Worm (Caenorhabditis elegans): ENCODE data around the gene C13A10.2.

Gene C13A10.2

ce11 chrII:1341416-1341815 lies 16.4 kb downstream of the C13A10.2 start:
- no peak for TF ChIP-seq sea-2 (GFP tag; IDR thresholded peaks at IDR 0.05)
- TF ChIP-seq hmg-20 (GFP tag; IDR thresholded peaks at IDR 0.05), result no peak
- TF ChIP-seq tlf-1 (GFP tag; optimal IDR thresholded peaks at IDR 0.05), result no peak
- no peak for TF ChIP-seq dpl-1 (GFP tag; optimal IDR thresholded peaks at IDR 0.05)
- no peak for TF ChIP-seq dox-1 (GFP tag; IDR thresholded peaks at IDR 0.05)
- TF ChIP-seq B0261.1 (tag; optimal IDR thresholded peaks at IDR 0.05), result no peak
- no peak for TF ChIP-seq ceh-91 (GFP tag; IDR thresholded peaks at IDR 0.05)
- no peak for TF ChIP-seq akir-1 (GFP tag; optimal IDR thresholded peaks at IDR 0.05)
- no peak for TF ChIP-seq bed-2 (GFP tag; IDR thresholded peaks at IDR 0.05)
- no peak for TF ChIP-seq K11D2.4 (GFP tag; IDR thresholded peaks at IDR 0.05)
- TF ChIP-seq F23B12.7 (tag; optimal IDR thresholded peaks at IDR 0.05; ENCODE audit: insufficient read depth), result no peak
- no peak for TF ChIP-seq egl-18 (GFP tag; IDR thresholded peaks at IDR 0.05)
- TF ChIP-seq ama-1 (optimal IDR thresholded peaks at IDR 0.05), result no peak
- TF ChIP-seq ama-1 (GFP tag; optimal IDR thresholded peaks at IDR 0.05), result no peak
- TF ChIP-seq attf-3 (GFP tag; conservative IDR thresholded peaks at IDR 0.05), result no peak
- no peak for TF ChIP-seq Y79H2A.3 (GFP tag; conservative IDR thresholded peaks at IDR 0.05)

- TF ChIP-seq rpc-1 (optimal IDR thresholded peaks at IDR 0.05), result no peak
- TF ChIP-seq rpc-1 (tag; optimal IDR thresholded peaks at IDR 0.05), result peak; percentile 7
- TF ChIP-seq nfya-2 (GFP tag; IDR thresholded peaks at IDR 0.05), result no peak
- no peak for TF ChIP-seq ztf-28 (GFP tag; IDR thresholded peaks at IDR 0.05)
- no peak for TF ChIP-seq hlh-12 (tag; optimal IDR thresholded peaks at IDR 0.05)
- TF ChIP-seq attf-3 (GFP tag; conservative IDR thresholded peaks at IDR 0.05), result no peak
- no peak for TF ChIP-seq pha-4 (tag; optimal IDR thresholded peaks at IDR 0.05)
- no peak for TF ChIP-seq snpc-3.4 (tag; optimal IDR thresholded peaks at IDR 0.05)
Measured at ce11 chrII:1340049-1340448, 17.8 kb downstream of the C13A10.2 start.

- TF ChIP-seq hsf-1 (GFP tag; IDR thresholded peaks at IDR 0.05) (no peak), ceh-40 (GFP tag; IDR thresholded peaks at IDR 0.05) (no peak), ztf-3 (GFP tag; optimal IDR thresholded peaks at IDR 0.05) (no peak), nfyb-1 (GFP tag; IDR thresholded peaks at IDR 0.05) (0 out of 2 replicates have a peak, but pooled peaks have one; percentile 30), F52B5.7 (tag; optimal IDR thresholded peaks at IDR 0.05) (no peak), K11D2.4 (GFP tag; IDR thresholded peaks at IDR 0.05) (no peak)
Measured at ce11 chrII:1338196-1338595, 19.6 kb downstream of the C13A10.2 start.

DNA sequence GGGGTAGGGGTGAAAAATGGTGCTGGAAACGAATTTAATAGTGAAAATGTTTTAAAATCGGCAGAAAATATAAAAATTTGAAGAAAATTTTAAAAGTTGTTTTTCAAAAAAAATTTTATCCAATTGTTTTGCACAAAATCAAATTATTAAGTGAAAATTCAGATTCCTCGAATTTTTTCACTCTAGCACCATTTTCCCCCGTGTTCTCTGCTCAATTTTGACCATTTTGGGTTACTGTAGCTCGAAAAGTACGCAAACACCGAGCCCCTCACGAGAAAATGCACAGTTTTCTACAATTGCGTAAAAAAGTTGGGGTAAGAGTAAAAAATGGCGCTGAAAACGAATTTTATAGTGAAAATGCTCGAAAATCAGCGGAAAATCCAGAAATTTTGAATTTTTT lies 27.9 kb downstream of the C13A10.2 start:
- TF ChIP-seq Y79H2A.3 (GFP tag; conservative IDR thresholded peaks at IDR 0.05), result no peak
- no peak for TF ChIP-seq madf-3 (GFP tag; IDR thresholded peaks at IDR 0.05)
- TF ChIP-seq nfyb-1 (GFP tag; IDR thresholded peaks at IDR 0.05), result no peak

DNA sequence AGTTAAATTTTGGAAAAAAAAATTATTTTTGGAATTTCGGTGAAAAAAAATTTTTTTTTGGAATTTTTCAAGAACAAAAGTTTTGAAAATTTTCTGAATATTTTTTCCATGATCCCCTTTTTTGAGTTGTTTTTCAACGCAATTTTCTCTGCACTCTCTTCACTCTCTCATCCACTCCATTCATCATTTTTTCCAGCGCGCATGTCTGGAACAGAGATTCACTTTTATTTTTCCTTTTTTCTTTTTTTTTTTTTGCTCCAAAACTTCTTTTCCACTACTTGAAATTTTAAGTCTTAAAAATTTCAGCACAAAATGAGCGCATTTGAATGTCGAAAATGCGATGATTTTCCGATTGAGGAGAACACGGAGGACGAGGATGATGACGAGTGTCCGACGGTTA lies 31.1 kb downstream of the C13A10.2 start, which contains the start of gene jip-1:
TSS of gene jip-1 (plus strand) at position 301 of the 400 bp plus-strand sequence.
- TF ChIP-seq ztf-28 (GFP tag; IDR thresholded peaks at IDR 0.05) (no peak), him-1 (tag; optimal IDR thresholded peaks at IDR 0.05) (no peak), ztf-3 (GFP tag; optimal IDR thresholded peaks at IDR 0.05) (no peak), dpl-1 (GFP tag; optimal IDR thresholded peaks at IDR 0.05) (no peak), madf-10 (tag; optimal IDR thresholded peaks at IDR 0.05) (no peak), rpc-1 (optimal IDR thresholded peaks at IDR 0.05) (no peak), rpc-1 (tag; optimal IDR thresholded peaks at IDR 0.05) (no peak)

DNA sequence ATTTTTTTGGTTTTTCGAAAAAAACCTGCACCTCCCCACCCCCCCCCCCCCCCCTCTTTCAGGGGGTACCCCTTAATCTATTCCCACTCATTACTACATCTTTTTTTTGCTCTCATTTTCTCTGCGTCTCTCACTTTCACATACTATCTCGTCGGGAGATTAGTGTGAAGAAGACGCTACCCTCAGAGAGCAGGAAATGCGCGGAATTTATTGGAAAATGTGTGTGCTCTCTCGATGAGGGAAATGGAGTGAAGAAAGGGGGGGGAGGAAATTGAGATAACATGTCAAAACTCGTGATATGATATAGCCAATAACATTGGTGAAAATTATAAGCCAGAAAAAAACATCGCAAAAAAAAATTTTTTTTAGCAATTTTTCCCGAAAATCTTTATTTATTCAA lies 32.2 kb downstream of the C13A10.2 start:
- TF ChIP-seq attf-3 (GFP tag; conservative IDR thresholded peaks at IDR 0.05) (no peak), hmg-1.2 (GFP tag; IDR thresholded peaks at IDR 0.05) (peak; percentile 71)
